Worm (Caenorhabditis elegans) whole organism, L4 larva: ENCODE data around the gene C04C11.25.
A peak's percentile ranks its signal among the peaks of the same experiment; 100 is the strongest.

Experiments used
- F26F4.8 ChIP-seq: fragments of 200-800 bp; sonication (Bioruptor generic); conservative IDR thresholded peaks from 2 replicates; pipeline ENCODE4 v1.3.6; 2022; ENCODE audit warnings: missing genetic modification characterization, missing compliant biosample characterization
- F49E8.2 ChIP-seq: sonication (generic microtip); optimal IDR thresholded peaks from 2 replicates; lab custom pipeline; 2016; ENCODE audit warnings: missing compliant biosample characterization, mild to moderate bottlenecking, missing genetic modification characterization, borderline replicate concordance
- T26A8.4 ChIP-seq: fragments of 200-800 bp; sonication (Bioruptor generic); IDR thresholded peaks from 2 replicates; pipeline ENCODE4 v1.3.6; 2022; ENCODE audit warnings: missing genetic modification characterization, missing compliant biosample characterization
- Y105C5A.15 ChIP-seq: fragments of 200-800 bp; sonication (Bioruptor generic); IDR thresholded peaks from 2 replicates; pipeline ENCODE4 v1.3.6; 2022; ENCODE audit warnings: missing genetic modification characterization, missing compliant biosample characterization
- Y5F2A.4 ChIP-seq: fragments of 200-800 bp; sonication (Bioruptor generic); optimal IDR thresholded peaks from 2 replicates; lab custom pipeline; 2018; ENCODE audit warnings: mild to moderate bottlenecking, missing genetic modification characterization, missing compliant biosample characterization
- ZK337.2 ChIP-seq: fragments of 200-800 bp; sonication (Bioruptor generic); IDR thresholded peaks from 2 replicates; pipeline ENCODE4 v1.3.6; 2022; ENCODE audit warnings: missing genetic modification reagents, missing genetic modification characterization, missing compliant biosample characterization
- ZK546.5 ChIP-seq, 2 experiments: sonication (generic microtip); optimal IDR thresholded peaks; 2 replicates each; lab custom pipeline; 2017; ENCODE audit warnings: missing biosample characterization in 2 of 2, missing genetic modification characterization in 2 of 2
- aha-1 ChIP-seq: fragments of 150-350 bp; peaks from one replicate; lab custom pipeline; 2014; ENCODE audit warnings: missing biosample characterization, missing genetic modification characterization
- aly-2 ChIP-seq: sonication (generic microtip); optimal IDR thresholded peaks from 2 replicates; lab custom pipeline; 2018; ENCODE audit warnings: missing biosample characterization, missing genetic modification characterization
- ceh-44 ChIP-seq: fragments of 200-800 bp; sonication (Bioruptor generic); IDR thresholded peaks from 2 replicates; pipeline ENCODE4 v1.3.6; 2022; ENCODE audit warnings: missing genetic modification reagents, missing genetic modification characterization, missing compliant biosample characterization
- ceh-82 ChIP-seq: sonication (generic microtip); optimal IDR thresholded peaks from 2 replicates; lab custom pipeline; 2017; ENCODE audit warnings: missing biosample characterization, missing genetic modification characterization
- ctbp-1 ChIP-seq: fragments of 200-800 bp; sonication (Bioruptor generic); IDR thresholded peaks from 2 replicates; pipeline ENCODE4 v1.3.6; 2022; ENCODE audit warnings: missing genetic modification reagents, missing genetic modification characterization, missing compliant biosample characterization
- daf-19 ChIP-seq: fragments of 200-800 bp; sonication (Bioruptor generic); conservative IDR thresholded peaks from 2 replicates; pipeline ENCODE4 v1.3.6; 2022; ENCODE audit warnings: missing genetic modification characterization, missing compliant biosample characterization
- dmd-9 ChIP-seq: fragments of 200-800 bp; sonication (Bioruptor generic); IDR thresholded peaks from 2 replicates; pipeline ENCODE4 v1.3.6; 2022; ENCODE audit warnings: missing genetic modification reagents, missing genetic modification characterization, missing compliant biosample characterization
- duxl-1 ChIP-seq: sonication (generic microtip); optimal IDR thresholded peaks from 2 replicates; lab custom pipeline; 2016; ENCODE audit warnings: mild to moderate bottlenecking, missing genetic modification characterization, moderate library complexity, missing compliant biosample characterization; ENCODE audit not compliant: poor library complexity
- egl-27 ChIP-seq: sonication (generic microtip); optimal IDR thresholded peaks from 3 replicates; lab custom pipeline; 2017; ENCODE audit warnings: missing biosample characterization, missing genetic modification reagents, missing genetic modification characterization
- egl-43 ChIP-seq: fragments of 200-800 bp; sonication (Bioruptor generic); IDR thresholded peaks from 2 replicates; pipeline ENCODE4 v1.3.6; 2022; ENCODE audit warnings: missing genetic modification reagents, missing genetic modification characterization, missing compliant biosample characterization
- hif-1 ChIP-seq, 2 experiments: sonication (generic microtip); optimal IDR thresholded peaks; 2 replicates each; lab custom pipeline; 2016 to 2017; ENCODE audit warnings: missing compliant biosample characterization in 2 of 2, missing genetic modification characterization in 2 of 2, missing genetic modification reagents in 2 of 2, missing genotype in 2 of 2, mild to moderate bottlenecking in 1 of 2
- hlh-11 ChIP-seq: fragments of 200-800 bp; sonication (Bioruptor generic); optimal IDR thresholded peaks from 2 replicates; lab custom pipeline; 2018; ENCODE audit warnings: mild to moderate bottlenecking, missing genetic modification characterization, missing compliant biosample characterization
- lim-7 ChIP-seq: fragments of 200-800 bp; sonication (Bioruptor generic); IDR thresholded peaks from 2 replicates; pipeline ENCODE4 v1.3.6; 2022; ENCODE audit warnings: missing genetic modification characterization, missing compliant biosample characterization
- lin-1 ChIP-seq: fragments of 200-800 bp; sonication (Bioruptor generic); IDR thresholded peaks from 2 replicates; pipeline ENCODE4 v1.3.6; 2022; ENCODE audit warnings: missing genetic modification reagents, missing genetic modification characterization, missing compliant biosample characterization
- lin-15B ChIP-seq: fragments of 150-350 bp; sonication (generic microtip); optimal IDR thresholded peaks from 3 replicates; lab custom pipeline; 2014; ENCODE audit warnings: missing biosample characterization, missing genetic modification characterization
- lin-29 ChIP-seq: fragments of 200-800 bp; sonication (Bioruptor generic); IDR thresholded peaks from 2 replicates; pipeline ENCODE4 v1.3.6; 2022; ENCODE audit warnings: missing genetic modification reagents, missing genetic modification characterization, missing compliant biosample characterization
- lin-38 ChIP-seq: fragments of 200-800 bp; sonication (Bioruptor generic); IDR thresholded peaks from 2 replicates; pipeline ENCODE4 v1.3.6; 2022; ENCODE audit warnings: missing genetic modification reagents, missing genetic modification characterization, missing compliant biosample characterization
- lir-3 ChIP-seq: sonication (generic microtip); optimal IDR thresholded peaks from 2 replicates; lab custom pipeline; 2016; ENCODE audit warnings: mild to moderate bottlenecking, missing genetic modification characterization, missing compliant biosample characterization
- madf-5 ChIP-seq, 2 experiments: fragments of 200-800 bp; sonication (Bioruptor generic); IDR thresholded peaks; 2 replicates each; pipeline ENCODE4 v1.3.6; 2022; ENCODE audit warnings: missing compliant biosample characterization in 2 of 2, missing genetic modification characterization in 2 of 2
- mdl-1 ChIP-seq, 2 experiments: fragments of 150-350 bp in 1 of 2; sonication (generic microtip) in 1 of 2; optimal IDR thresholded peaks; 2 replicates each; lab custom pipeline; 2014 to 2017; ENCODE audit warnings: missing biosample characterization in 2 of 2, missing genetic modification characterization in 2 of 2
- mdt-29 ChIP-seq: fragments of 200-800 bp; sonication (Bioruptor generic); IDR thresholded peaks from 2 replicates; pipeline ENCODE4 v1.3.6; 2022; ENCODE audit warnings: missing genetic modification reagents, missing genetic modification characterization, missing compliant biosample characterization
- mep-1 ChIP-seq: fragments of 150-350 bp; sonication (generic microtip); optimal IDR thresholded peaks from 3 replicates; lab custom pipeline; 2014; ENCODE audit warnings: missing biosample characterization, missing genetic modification characterization
- mes-2 ChIP-seq: sonication (generic microtip); optimal IDR thresholded peaks from 2 replicates; lab custom pipeline; 2016; ENCODE audit warnings: missing genotype, mild to moderate bottlenecking, missing genetic modification characterization, missing compliant biosample characterization; ENCODE audit not compliant: poor library complexity, severe bottlenecking
- mxl-2 ChIP-seq: fragments of 200-800 bp; sonication (Bioruptor generic); conservative IDR thresholded peaks from 2 replicates; pipeline ENCODE4 v1.3.6; 2022; ENCODE audit warnings: missing genetic modification reagents, missing genetic modification characterization, missing compliant biosample characterization
- nhr-102 ChIP-seq: sonication (generic microtip); optimal IDR thresholded peaks from 2 replicates; lab custom pipeline; 2016; ENCODE audit warnings: mild to moderate bottlenecking, missing genetic modification characterization, moderate library complexity, missing compliant biosample characterization
- nhr-111 ChIP-seq: fragments of 200-800 bp; sonication (Bioruptor generic); optimal IDR thresholded peaks from 2 replicates; lab custom pipeline; 2018; ENCODE audit warnings: mild to moderate bottlenecking, missing genetic modification characterization, missing compliant biosample characterization
- nhr-237 ChIP-seq: sonication (generic microtip); optimal IDR thresholded peaks from 2 replicates; lab custom pipeline; 2017; ENCODE audit warnings: missing biosample characterization, missing genetic modification characterization
- nhr-41 ChIP-seq: fragments of 200-800 bp; sonication (Bioruptor generic); IDR thresholded peaks from 2 replicates; pipeline ENCODE4 v1.3.6; 2022; ENCODE audit warnings: missing genetic modification reagents, missing genetic modification characterization, missing compliant biosample characterization
- nhr-42 ChIP-seq: fragments of 200-800 bp; sonication (Bioruptor generic); IDR thresholded peaks from 2 replicates; pipeline ENCODE4 v1.3.6; 2022; ENCODE audit warnings: missing genetic modification characterization, missing compliant biosample characterization
- nhr-48 ChIP-seq: sonication (generic microtip); optimal IDR thresholded peaks from 2 replicates; lab custom pipeline; 2016; ENCODE audit warnings: mild to moderate bottlenecking, missing genetic modification characterization, missing compliant biosample characterization
- pha-4 ChIP-seq, 2 experiments: fragments of 150-350 bp in 1 of 2; fragments of 200-800 bp in 1 of 2; sonication (Bioruptor generic) in 1 of 2; IDR thresholded peaks in 1 of 2; optimal IDR thresholded peaks in 1 of 2; 2 replicates each; pipeline versions ENCODE4 v1.3.6 to Lab custom; 2014 to 2022; ENCODE audit warnings: missing genetic modification characterization in 2 of 2, missing genetic modification reagents in 2 of 2, missing biosample characterization in 1 of 2, missing compliant biosample characterization in 1 of 2
- php-3 ChIP-seq: fragments of 200-800 bp; sonication (Bioruptor generic); IDR thresholded peaks from 2 replicates; pipeline ENCODE4 v1.3.6; 2022; ENCODE audit warnings: missing genetic modification reagents, missing genetic modification characterization, missing compliant biosample characterization
- rbr-2 ChIP-seq: sonication (generic microtip); optimal IDR thresholded peaks from 2 replicates; lab custom pipeline; 2016; ENCODE audit warnings: missing genotype, missing genetic modification characterization, missing compliant biosample characterization
- set-16 ChIP-seq: fragments of 200-800 bp; sonication (Bioruptor generic); IDR thresholded peaks from 2 replicates; pipeline ENCODE4 v1.3.6; 2022; ENCODE audit warnings: missing genetic modification reagents, missing genetic modification characterization, missing compliant biosample characterization
- skn-1 ChIP-seq: fragments of 150-350 bp; optimal IDR thresholded peaks from 2 replicates; lab custom pipeline; 2014; ENCODE audit warnings: missing biosample characterization, missing genetic modification characterization
- spr-1 ChIP-seq: sonication (generic microtip); optimal IDR thresholded peaks from 2 replicates; lab custom pipeline; 2016; ENCODE audit warnings: mild to moderate bottlenecking, missing genetic modification characterization, missing compliant biosample characterization
- spr-3 ChIP-seq: fragments of 200-800 bp; sonication (Bioruptor generic); optimal IDR thresholded peaks from 2 replicates; lab custom pipeline; 2018; ENCODE audit warnings: mild to moderate bottlenecking, missing genetic modification characterization, missing compliant biosample characterization
- tra-1 ChIP-seq: fragments of 200-800 bp; sonication (Bioruptor generic); IDR thresholded peaks from 2 replicates; pipeline ENCODE4 v1.3.6; 2022; ENCODE audit warnings: missing genetic modification reagents, missing genetic modification characterization, missing compliant biosample characterization
- unc-130 ChIP-seq: sonication (generic microtip); optimal IDR thresholded peaks from 2 replicates; lab custom pipeline; 2016; ENCODE audit warnings: missing genetic modification reagents, missing genetic modification characterization, missing compliant biosample characterization
- vab-7 ChIP-seq: fragments of 200-800 bp; sonication (Bioruptor generic); IDR thresholded peaks from 2 replicates; pipeline ENCODE4 v1.3.6; 2022; ENCODE audit warnings: missing genetic modification reagents, missing genetic modification characterization, missing compliant biosample characterization
- zfp-2 ChIP-seq: sonication (generic microtip); optimal IDR thresholded peaks from 2 replicates; lab custom pipeline; 2016; ENCODE audit warnings: mild to moderate bottlenecking, missing genetic modification characterization, missing compliant biosample characterization
- zfp-3 ChIP-seq: fragments of 200-800 bp; sonication (Bioruptor generic); conservative IDR thresholded peaks from 2 replicates; pipeline ENCODE4 v1.3.6; 2022; ENCODE audit warnings: missing genetic modification reagents, missing genetic modification characterization, missing compliant biosample characterization

Gene C04C11.25

DNA sequence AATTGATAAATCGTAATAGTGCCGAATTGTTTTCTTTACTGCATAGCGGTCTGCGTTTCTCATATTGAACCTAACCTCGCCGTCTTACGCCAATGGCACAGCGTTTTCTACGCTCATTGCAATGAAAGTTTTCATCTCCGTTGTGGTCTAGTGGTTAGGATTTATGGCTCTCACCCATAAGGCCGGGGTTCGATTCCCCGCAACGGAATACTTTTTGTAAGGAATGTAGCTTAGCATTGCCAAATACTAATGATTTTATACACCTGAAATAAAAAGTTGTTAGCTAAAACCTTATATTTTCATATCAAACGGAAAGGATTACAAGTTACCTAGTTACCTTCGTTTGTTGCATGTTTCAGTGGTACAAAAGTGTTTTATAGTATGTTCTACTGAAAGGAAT, 542 bp upstream of the C04C11.25 start (continued):
- TF ChIP-seq ZK546.5 (tag; optimal IDR thresholded peaks at IDR 0.05; lab: Kevin White, UChicago) = no peak
- TF ChIP-seq lin-38 (GFP tag; lab: Robert Waterston, UW) = peak; percentile 77
- TF ChIP-seq aha-1 (tag; lab: Kevin White, UChicago) = peak; percentile 90
- TF ChIP-seq mes-2 = peak; percentile 85
- TF ChIP-seq T26A8.4 = peak; percentile 83
- peak; percentile 70 for TF ChIP-seq unc-130 (GFP tag; lab: Kevin White, UChicago)
- peak; percentile 73 for TF ChIP-seq nhr-42 (GFP tag; lab: Robert Waterston, UW)
- 0 out of 2 replicates have a peak, but pooled peaks have one; percentile 57 for TF ChIP-seq dmd-9 (GFP tag; lab: Robert Waterston, UW)
- TF ChIP-seq zfp-2 (tag; lab: Kevin White, UChicago) = peak; percentile 70
- peak; percentile 81 for TF ChIP-seq php-3 (GFP tag; lab: Robert Waterston, UW)
- peak; percentile 57 for TF ChIP-seq egl-27 (tag; lab: Kevin White, UChicago)
- peak; percentile 90 for TF ChIP-seq ctbp-1 (GFP tag; lab: Robert Waterston, UW)
- TF ChIP-seq set-16 (GFP tag; lab: Robert Waterston, UW) = no peak
- peak; percentile 88 for TF ChIP-seq pha-4 (GFP tag; IDR thresholded peaks at IDR 0.05; lab: Robert Waterston, UW)
- TF ChIP-seq pha-4 (tag; optimal IDR thresholded peaks at IDR 0.05; lab: Kevin White, UChicago) = peak; percentile 42
- peak; percentile 74 for TF ChIP-seq duxl-1
- peak; percentile 71 for TF ChIP-seq zfp-3
- no peak for TF ChIP-seq F26F4.8 (GFP tag; lab: Robert Waterston, UW)
- no peak for TF ChIP-seq ceh-82
- TF ChIP-seq rbr-2 (tag; lab: Kevin White, UChicago) = peak; percentile 72
- peak; percentile 80 for TF ChIP-seq spr-1 (tag; lab: Kevin White, UChicago)
- peak; percentile 78 for TF ChIP-seq lir-3 (tag; lab: Kevin White, UChicago)
- peak; percentile 65 for TF ChIP-seq mdt-29 (GFP tag; lab: Robert Waterston, UW)
- peak; percentile 69 for TF ChIP-seq tra-1
- peak; percentile 92 for TF ChIP-seq vab-7 (GFP tag; lab: Robert Waterston, UW)
- peak in 1 of 2 experiments; percentile 48 for TF ChIP-seq mdl-1 (tag; optimal IDR thresholded peaks at IDR 0.05; lab: Kevin White, UChicago)
- TF ChIP-seq daf-19 (GFP tag; lab: Robert Waterston, UW) = peak; percentile 94
- peak; percentile 91 for TF ChIP-seq egl-43 (GFP tag; lab: Robert Waterston, UW)
- no peak for TF ChIP-seq lin-15B
- TF ChIP-seq lin-29 (GFP tag; lab: Robert Waterston, UW) = peak; percentile 72; the same call in 1 of the 2 replicates
- 0 out of 2 replicates have a peak, but pooled peaks have one; percentile 58 for TF ChIP-seq mxl-2 (GFP tag; lab: Robert Waterston, UW)
- TF ChIP-seq ZK337.2 (GFP tag; lab: Robert Waterston, UW) = peak; percentile 67; the same call in 1 of the 2 replicates
- TF ChIP-seq hif-1 (tag; optimal IDR thresholded peaks at IDR 0.05; lab: Kevin White, UChicago) = peak in 1 of 2 experiments; percentile 59
- TF ChIP-seq Y5F2A.4 (GFP tag; lab: Kevin White, UChicago) = peak; percentile 68
- TF ChIP-seq nhr-41 (GFP tag; lab: Robert Waterston, UW) = peak; percentile 84; the same call in 1 of the 2 replicates
- no peak for TF ChIP-seq nhr-111 (GFP tag; lab: Kevin White, UChicago)
- peak; percentile 82 for TF ChIP-seq Y105C5A.15 (GFP tag; lab: Robert Waterston, UW)
- TF ChIP-seq nhr-48 (tag; lab: Kevin White, UChicago) = peak; percentile 65
- peak; percentile 80 for TF ChIP-seq lin-1
- TF ChIP-seq F49E8.2 (tag; lab: Kevin White, UChicago) = peak; percentile 54
- peak; percentile 84 for TF ChIP-seq nhr-102 (tag; lab: Kevin White, UChicago)
- no peak for TF ChIP-seq spr-3 (GFP tag; lab: Kevin White, UChicago)
- TF ChIP-seq aly-2 (tag; lab: Kevin White, UChicago) = no peak
- TF ChIP-seq madf-5 (GFP tag; IDR thresholded peaks at IDR 0.05; lab: Robert Waterston, UW) = peak; percentile 75 to 80; a peak in 2 of 4 replicates
- no peak for TF ChIP-seq nhr-237 (tag; lab: Kevin White, UChicago)
- TF ChIP-seq skn-1 = no peak
- no peak; the same call in none of the 2 replicates for TF ChIP-seq lim-7
- TF ChIP-seq ceh-44 (GFP tag; lab: Robert Waterston, UW) = no peak
- peak; percentile 63 for TF ChIP-seq hlh-11 (tag; lab: Kevin White, UChicago)
- TF ChIP-seq mep-1 (tag; lab: Kevin White, UChicago) = peak; percentile 90
